Worm (Caenorhabditis elegans) whole organism, midembryonic: Measurements from ENCODE around the gene taf-6.1.

ENCODE experiments used
- T22C8.4 ChIP-seq: fragments of 200-800 bp; sonication (Bioruptor generic); IDR thresholded peaks from 2 replicates; pipeline ENCODE4 v1.3.6; 2022; ENCODE audit warnings: missing genetic modification characterization, missing compliant biosample characterization
- cog-1 ChIP-seq: sonication (generic microtip); optimal IDR thresholded peaks from 2 replicates; lab custom pipeline; 2016; ENCODE audit warnings: missing genetic modification characterization, missing compliant biosample characterization
- flt-1 ChIP-seq: fragments of 200-800 bp; sonication (Bioruptor generic); IDR thresholded peaks from 2 replicates; pipeline ENCODE4 v1.3.6; 2022; ENCODE audit warnings: missing genetic modification characterization, missing compliant biosample characterization
- klf-2 ChIP-seq: fragments of 200-800 bp; sonication (Bioruptor generic); conservative IDR thresholded peaks from 2 replicates; pipeline ENCODE4 v1.3.6; 2022; ENCODE audit warnings: missing genetic modification reagents, missing genetic modification characterization, missing compliant biosample characterization
- med-1 ChIP-seq: sonication (generic microtip); optimal IDR thresholded peaks from 2 replicates; lab custom pipeline; 2017; ENCODE audit warnings: missing genetic modification characterization, mild to moderate bottlenecking, missing compliant biosample characterization, antibody characterized with exemption, missing genetic modification reagents; ENCODE audit not compliant: insufficient read depth
- ref-1 ChIP-seq: fragments of 200-800 bp; sonication (Bioruptor generic); conservative IDR thresholded peaks from 2 replicates; pipeline ENCODE4 v1.3.6; 2022; ENCODE audit warnings: missing genetic modification reagents, missing genetic modification characterization, missing compliant biosample characterization
- tab-1 ChIP-seq: fragments of 200-800 bp; sonication (Bioruptor generic); IDR thresholded peaks from 2 replicates; pipeline ENCODE4 v1.3.6; 2022; ENCODE audit warnings: missing genetic modification characterization, missing compliant biosample characterization
- ztf-23 ChIP-seq: fragments of 200-800 bp; sonication (Bioruptor generic); IDR thresholded peaks from 2 replicates; pipeline ENCODE4 v1.3.6; 2022; ENCODE audit warnings: missing genetic modification reagents, missing genetic modification characterization, missing compliant biosample characterization
- ztf-29 ChIP-seq: fragments of 200-800 bp; sonication (Bioruptor generic); IDR thresholded peaks from 2 replicates; pipeline ENCODE4 v1.3.6; 2022; ENCODE audit warnings: missing genetic modification reagents, missing genetic modification characterization, missing compliant biosample characterization

The taf-6.1 gene

ce11 chrII:1163275-1163674 is 35.5 kb downstream of the taf-6.1 start, which contains the start of gene T23F4.2:
TSS of gene T23F4.2 (plus strand) at chrII:1163575.
- TF ChIP-seq flt-1 (GFP tag; lab: Robert Waterston, UW) (no peak), ref-1 (no peak), ztf-23 (GFP tag; lab: Robert Waterston, UW) (no peak), T22C8.4 (GFP tag; lab: Robert Waterston, UW) (no peak), klf-2 (GFP tag; lab: Robert Waterston, UW) (no peak), cog-1 (no peak), med-1 (GFP tag; lab: Kevin White, UChicago) (no peak), tab-1 (GFP tag; lab: Robert Waterston, UW) (no peak), ztf-29 (GFP tag; lab: Robert Waterston, UW) (no peak)

ce11 chrII:1170842-1171241 is 43.1 kb downstream of the taf-6.1 start:
- no peak for TF ChIP-seq ztf-29 (GFP tag; lab: Robert Waterston, UW)
- no peak for TF ChIP-seq ztf-23 (GFP tag; lab: Robert Waterston, UW)
- no peak for TF ChIP-seq klf-2 (GFP tag; lab: Robert Waterston, UW)
- no peak for TF ChIP-seq tab-1 (GFP tag; lab: Robert Waterston, UW)
- TF ChIP-seq ref-1: no peak
- TF ChIP-seq flt-1 (GFP tag; lab: Robert Waterston, UW): no peak
- TF ChIP-seq cog-1: no peak
- no peak for TF ChIP-seq med-1 (GFP tag; lab: Kevin White, UChicago)
- no peak for TF ChIP-seq T22C8.4 (GFP tag; lab: Robert Waterston, UW)

- TF ChIP-seq ref-1: no peak
- TF ChIP-seq ztf-23 (GFP tag; lab: Robert Waterston, UW): no peak
- TF ChIP-seq ztf-29 (GFP tag; lab: Robert Waterston, UW): no peak
- TF ChIP-seq flt-1 (GFP tag; lab: Robert Waterston, UW): no peak
- TF ChIP-seq med-1 (GFP tag; lab: Kevin White, UChicago): no peak
- no peak for TF ChIP-seq klf-2 (GFP tag; lab: Robert Waterston, UW)
- TF ChIP-seq tab-1 (GFP tag; lab: Robert Waterston, UW): no peak
- TF ChIP-seq cog-1: no peak
- no peak for TF ChIP-seq T22C8.4 (GFP tag; lab: Robert Waterston, UW)
These were observed 44.4 kb downstream of the taf-6.1 start, which contains the start of gene dlhd-1 for ce11 chrII:1172080-1172575. TSS of gene dlhd-1 (minus strand) at chrII:1172130.

ce11 chrII:1179223-1179622 is 51.4 kb downstream of the taf-6.1 start, which contains the start of gene nas-27:
TSS of gene nas-27 (minus strand) at chrII:1179323.
- TF ChIP-seq ztf-23 (GFP tag; lab: Robert Waterston, UW) (no peak), T22C8.4 (GFP tag; lab: Robert Waterston, UW) (no peak), ztf-29 (GFP tag; lab: Robert Waterston, UW) (no peak), cog-1 (no peak), med-1 (GFP tag; lab: Kevin White, UChicago) (no peak), klf-2 (GFP tag; lab: Robert Waterston, UW) (no peak), flt-1 (GFP tag; lab: Robert Waterston, UW) (no peak), tab-1 (GFP tag; lab: Robert Waterston, UW) (no peak), ref-1 (no peak)
